Worm (Caenorhabditis elegans) whole organism, L4 larva: ENCODE results near the gene ZC513.14.

Source experiments
- ZK546.5 ChIP-seq, 2 experiments: sonication (generic microtip); optimal IDR thresholded peaks; 2 replicates each; lab custom pipeline; 2017; ENCODE audit warnings: missing biosample characterization in 2 of 2, missing genetic modification characterization in 2 of 2
- lsy-2 ChIP-seq, 2 experiments: fragments of 150-350 bp in 1 of 2; sonication (generic microtip) in 1 of 2; optimal IDR thresholded peaks; 2 replicates each; lab custom pipeline; 2014 to 2017; ENCODE audit warnings: missing biosample characterization in 2 of 2, missing genetic modification characterization in 2 of 2
- zip-11 ChIP-seq: fragments of 200-800 bp; sonication (Bioruptor generic); IDR thresholded peaks from 2 replicates; pipeline ENCODE4 v1.3.6; 2022; ENCODE audit warnings: missing genetic modification characterization, missing compliant biosample characterization

DNA sequence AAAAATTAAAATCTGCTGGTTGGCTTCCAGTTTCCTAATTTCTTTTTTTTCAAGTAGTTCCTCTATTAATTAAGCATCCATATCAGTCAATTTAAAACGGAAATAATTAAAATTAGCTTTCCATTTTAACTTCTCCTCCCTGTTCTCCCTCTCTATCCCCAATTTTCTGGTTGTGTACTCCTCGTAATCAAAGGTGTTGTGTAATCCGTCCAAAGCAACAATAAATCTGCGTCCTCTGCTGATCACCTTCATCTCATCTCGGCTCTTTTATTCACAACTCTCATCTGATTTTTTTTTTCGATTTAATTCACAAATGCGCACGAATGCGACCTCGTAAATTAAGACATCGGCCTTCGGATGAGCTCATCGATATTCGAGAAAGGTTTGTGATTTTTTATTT, 40.0 kb downstream of the ZC513.14 start, which contains the start of gene Y97E10AR.2:
- TF ChIP-seq ZK546.5 (tag; optimal IDR thresholded peaks at IDR 0.05; lab: Kevin White, UChicago) (no peak), lsy-2 (tag; optimal IDR thresholded peaks at IDR 0.05; lab: Kevin White, UChicago) (no peak), zip-11 (no peak)
